Fruit fly (Drosophila melanogaster) whole organism, adult: ENCODE data around the gene CG5181.

Source experiments
- CG11617 ChIP-seq: fragments of 200-800 bp; sonication (Bioruptor generic); optimal IDR thresholded peaks from 2 replicates; lab custom pipeline; 2017; ENCODE audit warnings: mild to moderate bottlenecking, missing biosample characterization, missing genetic modification reagents, missing genetic modification characterization
- CG12768 ChIP-seq: fragments of 200-800 bp; sonication (Bioruptor generic); optimal IDR thresholded peaks from 2 replicates; lab custom pipeline; 2017; ENCODE audit warnings: missing biosample characterization, missing genetic modification characterization, mild to moderate bottlenecking, moderate library complexity, missing genetic modification reagents
- CG33017 ChIP-seq: fragments of 200-800 bp; sonication (Bioruptor generic); optimal IDR thresholded peaks from 2 replicates; lab custom pipeline; 2018; ENCODE audit warnings: missing biosample characterization, mild to moderate bottlenecking, missing genetic modification characterization, moderate library complexity
- Clk ChIP-seq: fragments of 200-800 bp; sonication (Bioruptor generic); optimal IDR thresholded peaks from 2 replicates; lab custom pipeline; 2017; ENCODE audit warnings: missing biosample characterization, missing genetic modification characterization
- Crg-1 ChIP-seq: fragments of 200-800 bp; sonication (Bioruptor generic); optimal IDR thresholded peaks from 2 replicates; lab custom pipeline; 2016; ENCODE audit warnings: missing biosample characterization, missing genetic modification characterization
- Mnt ChIP-seq: fragments of 200-800 bp; sonication (Bioruptor generic); optimal IDR thresholded peaks from 2 replicates; lab custom pipeline; 2016; ENCODE audit warnings: missing biosample characterization, mild to moderate bottlenecking, missing genetic modification characterization
- bab1 ChIP-seq: fragments of 200-800 bp; sonication (Bioruptor generic); optimal IDR thresholded peaks from 3 replicates; lab custom pipeline; 2019; ENCODE audit warnings: missing biosample characterization, mild to moderate bottlenecking, missing genetic modification characterization, moderate library complexity
- ovo ChIP-seq: fragments of 200-800 bp; sonication (Bioruptor generic); optimal IDR thresholded peaks from 2 replicates; lab custom pipeline; 2016; ENCODE audit warnings: missing biosample characterization, missing genetic modification characterization
- pad ChIP-seq: fragments of 200-800 bp; sonication (Bioruptor generic); optimal IDR thresholded peaks from 3 replicates; lab custom pipeline; 2017; ENCODE audit warnings: missing biosample characterization, missing genetic modification characterization, mild to moderate bottlenecking, moderate library complexity, missing genetic modification reagents
- tj ChIP-seq: fragments of 200-800 bp; sonication (Bioruptor generic); optimal IDR thresholded peaks from 3 replicates; lab custom pipeline; 2017; ENCODE audit warnings: missing biosample characterization, mild to moderate bottlenecking, missing genetic modification characterization, moderate library complexity

dm6 chr2L:7424907-7425689 lies 15.5 kb upstream of the CG5181 start:
- peak; percentile 10 for TF ChIP-seq Clk (GFP tag; lab: Kevin White, UChicago)
- peak; percentile 72 for TF ChIP-seq CG11617
- peak; percentile 89 for TF ChIP-seq CG33017 (tag; lab: Kevin White, UChicago)
- TF ChIP-seq pad (GFP tag; lab: Kevin White, UChicago) = peak; percentile 22
- peak; percentile 59 for TF ChIP-seq tj
- peak; percentile 84 for TF ChIP-seq bab1 (GFP tag; lab: Kevin White, UChicago)
- no peak for TF ChIP-seq ovo (GFP tag; lab: Kevin White, UChicago)
- TF ChIP-seq Crg-1 = peak; percentile 59
- peak; percentile 87 for TF ChIP-seq CG12768
- no peak for TF ChIP-seq Mnt
